Fruit fly (Drosophila melanogaster) whole organism, embryonic: ENCODE measurements around the gene Tbca.
A peak's percentile ranks its signal among the peaks of the same experiment; 100 is the strongest.

Source experiments
- Antp ChIP-seq: fragments of 200-800 bp; sonication (Bioruptor generic); optimal IDR thresholded peaks from 3 replicates; lab custom pipeline; 2016; ENCODE audit warnings: missing biosample characterization, missing genetic modification characterization
- Atf3 ChIP-seq: fragments of 200-800 bp; sonication (Bioruptor generic); optimal IDR thresholded peaks from 3 replicates; lab custom pipeline; 2016; ENCODE audit warnings: missing biosample characterization, missing genetic modification characterization
- Blimp-1 ChIP-seq: fragments of 200-800 bp; sonication (Bioruptor generic); optimal IDR thresholded peaks from 3 replicates; lab custom pipeline; 2018; ENCODE audit warnings: missing biosample characterization, missing genetic modification characterization, mild to moderate bottlenecking, moderate library complexity, missing genetic modification reagents
- CG10147 ChIP-seq: fragments of 200-800 bp; sonication (Bioruptor generic); optimal IDR thresholded peaks from 2 replicates; lab custom pipeline; 2019; ENCODE audit warnings: missing biosample characterization, mild to moderate bottlenecking, missing genetic modification characterization, moderate library complexity
- CG10979 ChIP-seq: fragments of 200-800 bp; sonication (Bioruptor generic); optimal IDR thresholded peaks from 2 replicates; lab custom pipeline; 2018; ENCODE audit warnings: missing biosample characterization, mild to moderate bottlenecking, missing genetic modification characterization, moderate library complexity
- CG11560 ChIP-seq: fragments of 200-800 bp; sonication (Bioruptor generic); IDR thresholded peaks from 3 replicates; pipeline ENCODE4 v1.3.6; 2022; ENCODE audit warnings: missing biosample characterization, missing genetic modification characterization
- CG12155 ChIP-seq: fragments of 200-800 bp; sonication (Bioruptor generic); optimal IDR thresholded peaks from 3 replicates; lab custom pipeline; 2016; ENCODE audit warnings: missing biosample characterization, missing genetic modification characterization
- CG12391 ChIP-seq: fragments of 200-800 bp; sonication (Bioruptor generic); optimal IDR thresholded peaks from 3 replicates; lab custom pipeline; 2018; ENCODE audit warnings: missing biosample characterization, mild to moderate bottlenecking, missing genetic modification characterization, moderate library complexity
- CG14014 ChIP-seq: fragments of 200-800 bp; sonication (Bioruptor generic); IDR thresholded peaks from 2 replicates; pipeline ENCODE4 v1.3.6; 2022; ENCODE audit warnings: missing biosample characterization, missing genetic modification characterization
- CG15011 ChIP-seq: fragments of 200-800 bp; sonication (Bioruptor generic); optimal IDR thresholded peaks from 3 replicates; lab custom pipeline; 2018; ENCODE audit warnings: missing biosample characterization, mild to moderate bottlenecking, missing genetic modification characterization
- CG16815 ChIP-seq: fragments of 200-800 bp; sonication (Bioruptor generic); optimal IDR thresholded peaks from 3 replicates; lab custom pipeline; 2017; ENCODE audit warnings: missing biosample characterization, mild to moderate bottlenecking, missing genetic modification characterization
- CG17361 ChIP-seq: fragments of 200-800 bp; sonication (Bioruptor generic); IDR thresholded peaks from 3 replicates; pipeline ENCODE4 v1.3.6; 2022; ENCODE audit warnings: missing biosample characterization, missing genetic modification characterization
- CG18764 ChIP-seq: fragments of 200-800 bp; sonication (Bioruptor generic); optimal IDR thresholded peaks from 3 replicates; lab custom pipeline; 2016; ENCODE audit warnings: missing biosample characterization, missing genetic modification characterization
- CG31441 ChIP-seq: fragments of 200-800 bp; sonication (Bioruptor generic); IDR thresholded peaks from 2 replicates; pipeline ENCODE4 v1.3.6; 2022; ENCODE audit warnings: missing biosample characterization, missing genetic modification characterization
- CG3407 ChIP-seq: fragments of 200-800 bp; sonication (Bioruptor generic); optimal IDR thresholded peaks from 2 replicates; lab custom pipeline; 2018; ENCODE audit warnings: missing biosample characterization, mild to moderate bottlenecking, missing genetic modification characterization
- CG6254 ChIP-seq: fragments of 200-800 bp; sonication (Bioruptor generic); optimal IDR thresholded peaks from 3 replicates; lab custom pipeline; 2017; ENCODE audit warnings: mild to moderate bottlenecking, missing biosample characterization, missing genetic modification reagents, missing genetic modification characterization
- CG7357 ChIP-seq: fragments of 200-800 bp; sonication (Bioruptor generic); IDR thresholded peaks from 3 replicates; pipeline ENCODE4 v1.3.6; 2022; ENCODE audit warnings: missing biosample characterization, missing genetic modification characterization
- CG7928 ChIP-seq: fragments of 200-800 bp; sonication (Bioruptor generic); optimal IDR thresholded peaks from 2 replicates; lab custom pipeline; 2017; ENCODE audit warnings: missing biosample characterization, mild to moderate bottlenecking, missing genetic modification characterization
- CG9932 ChIP-seq: fragments of 200-800 bp; sonication (Bioruptor generic); IDR thresholded peaks from 2 replicates; pipeline ENCODE4 v1.3.6; 2022; ENCODE audit warnings: missing biosample characterization, missing genetic modification characterization
- D19A ChIP-seq: fragments of 200-800 bp; optimal IDR thresholded peaks from 3 replicates; lab custom pipeline; 2019; ENCODE audit warnings: missing biosample characterization, mild to moderate bottlenecking, missing genetic modification characterization, moderate library complexity
- Ets65A ChIP-seq: fragments of 200-800 bp; sonication (Bioruptor generic); peaks from one replicate; lab custom pipeline; 2016; ENCODE audit warnings: missing biosample characterization, missing genetic modification characterization
- Fer2 ChIP-seq: fragments of 200-800 bp; sonication (Bioruptor generic); optimal IDR thresholded peaks from 2 replicates; lab custom pipeline; 2018; ENCODE audit warnings: missing biosample characterization, mild to moderate bottlenecking, missing genetic modification characterization, moderate library complexity
- GATAe ChIP-seq: fragments of 200-800 bp; sonication (Bioruptor generic); conservative IDR thresholded peaks from 2 replicates; pipeline ENCODE4 v1.3.6; 2022; ENCODE audit warnings: missing biosample characterization, missing genetic modification characterization
- Hr3 ChIP-seq: fragments of 200-800 bp; sonication (Bioruptor generic); optimal IDR thresholded peaks from 3 replicates; lab custom pipeline; 2016; ENCODE audit warnings: missing biosample characterization, missing genetic modification characterization
- Hsf ChIP-seq: fragments of 200-800 bp; sonication (Bioruptor generic); optimal IDR thresholded peaks from 3 replicates; lab custom pipeline; 2016; ENCODE audit warnings: missing biosample characterization, missing genetic modification characterization
- Lim3 ChIP-seq: fragments of 200-800 bp; sonication (Bioruptor generic); IDR thresholded peaks from 2 replicates; pipeline ENCODE4 v1.3.6; 2022; ENCODE audit warnings: missing biosample characterization, missing genetic modification characterization
- Rfx ChIP-seq: fragments of 200-800 bp; sonication (Bioruptor generic); IDR thresholded peaks from 2 replicates; pipeline ENCODE4 v1.3.6; 2022; ENCODE audit warnings: missing biosample characterization, missing genetic modification characterization
- Scr ChIP-seq: fragments of 200-800 bp; sonication (Bioruptor generic); IDR thresholded peaks from 2 replicates; pipeline ENCODE4 v1.3.6; 2022; ENCODE audit warnings: missing biosample characterization, missing genetic modification characterization; ENCODE audit not compliant: partially characterized antibody
- Ssrp ChIP-seq: fragments of 200-800 bp; sonication (Bioruptor generic); optimal IDR thresholded peaks from 2 replicates; lab custom pipeline; 2018; ENCODE audit warnings: missing biosample characterization, mild to moderate bottlenecking, missing genetic modification characterization, moderate library complexity
- Xbp1 ChIP-seq: fragments of 200-800 bp; sonication (Bioruptor generic); optimal IDR thresholded peaks from 3 replicates; lab custom pipeline; 2016; ENCODE audit warnings: missing biosample characterization, mild to moderate bottlenecking, missing genetic modification characterization
- ap ChIP-seq: fragments of 200-800 bp; sonication (Bioruptor generic); IDR thresholded peaks from 2 replicates; pipeline ENCODE4 v1.3.6; 2022; ENCODE audit warnings: missing biosample characterization, missing genetic modification characterization
- cg ChIP-seq: fragments of 200-800 bp; sonication (Bioruptor generic); optimal IDR thresholded peaks from 3 replicates; lab custom pipeline; 2019; ENCODE audit warnings: missing biosample characterization, mild to moderate bottlenecking, missing genetic modification characterization, moderate library complexity
- chif ChIP-seq, 2 experiments: fragments of 200-800 bp; sonication (Bioruptor generic); optimal IDR thresholded peaks; 3 replicates each; lab custom pipeline; 2016; ENCODE audit warnings: missing biosample characterization in 2 of 2, missing genetic modification characterization in 2 of 2
- dan ChIP-seq: fragments of 200-800 bp; sonication (Bioruptor generic); IDR thresholded peaks from 2 replicates; pipeline ENCODE4 v1.3.6; 2022; ENCODE audit warnings: missing biosample characterization, missing genetic modification characterization
- dmrt99B ChIP-seq: fragments of 200-800 bp; sonication (Bioruptor generic); optimal IDR thresholded peaks from 2 replicates; lab custom pipeline; 2018; ENCODE audit warnings: missing biosample characterization, mild to moderate bottlenecking, missing genetic modification characterization, moderate library complexity
- dysf ChIP-seq: fragments of 200-800 bp; sonication (Bioruptor generic); IDR thresholded peaks from 3 replicates; pipeline ENCODE4 v1.3.6; 2022; ENCODE audit warnings: missing biosample characterization, missing genetic modification characterization
- en ChIP-seq: fragments of 200-800 bp; sonication (Bioruptor generic); optimal IDR thresholded peaks from 2 replicates; lab custom pipeline; 2016; ENCODE audit warnings: missing biosample characterization, missing genetic modification characterization
- fd64A ChIP-seq: fragments of 200-800 bp; sonication (Bioruptor generic); optimal IDR thresholded peaks from 3 replicates; lab custom pipeline; 2018; ENCODE audit warnings: missing biosample characterization, mild to moderate bottlenecking, missing genetic modification characterization
- gce ChIP-seq: fragments of 200-800 bp; sonication (Bioruptor generic); IDR thresholded peaks from 3 replicates; pipeline ENCODE4 v1.3.6; 2022; ENCODE audit warnings: missing biosample characterization, missing genetic modification characterization
- grau ChIP-seq: fragments of 200-800 bp; optimal IDR thresholded peaks from 3 replicates; lab custom pipeline; 2019; ENCODE audit warnings: missing biosample characterization, mild to moderate bottlenecking, missing genetic modification characterization, moderate library complexity
- ham ChIP-seq: fragments of 200-800 bp; sonication (Bioruptor generic); IDR thresholded peaks from 2 replicates; pipeline ENCODE4 v1.3.6; 2022; ENCODE audit warnings: missing biosample characterization, missing genetic modification characterization
- lab ChIP-seq: fragments of 200-800 bp; sonication (Bioruptor generic); optimal IDR thresholded peaks from 3 replicates; lab custom pipeline; 2017; ENCODE audit warnings: missing biosample characterization, missing genetic modification characterization, mild to moderate bottlenecking, moderate library complexity, missing genetic modification reagents
- phol ChIP-seq: fragments of 200-800 bp; sonication (Bioruptor generic); optimal IDR thresholded peaks from 3 replicates; lab custom pipeline; 2018; ENCODE audit warnings: missing biosample characterization, mild to moderate bottlenecking, missing genetic modification characterization, moderate library complexity
- prd ChIP-seq, 3 experiments: fragments of >200 bp in 2 of 3; fragments of 200-800 bp in 1 of 3; sonication (Bioruptor generic) in 1 of 3; optimal IDR thresholded peaks in 2 of 3; IDR thresholded peaks in 1 of 3; 2 replicates in 2 of 3; 3 replicates in 1 of 3; pipeline versions ENCODE4 v1.3.6 to Lab custom; 2017 to 2022; ENCODE audit warnings: missing biosample characterization in 1 of 3, missing genetic modification characterization in 1 of 3
- repo ChIP-seq: fragments of 200-800 bp; sonication (Bioruptor generic); optimal IDR thresholded peaks from 2 replicates; lab custom pipeline; 2016; ENCODE audit warnings: missing biosample characterization, missing genetic modification characterization
- sens ChIP-seq: fragments of 200-800 bp; sonication (Bioruptor generic); peaks from one replicate; lab custom pipeline; 2016; ENCODE audit warnings: missing biosample characterization, missing genetic modification characterization
- sisA ChIP-seq: fragments of 200-800 bp; sonication (Bioruptor generic); IDR thresholded peaks from 2 replicates; pipeline ENCODE4 v1.3.6; 2022; ENCODE audit warnings: missing biosample characterization, missing genetic modification characterization
- sug ChIP-seq: fragments of 200-800 bp; optimal IDR thresholded peaks from 2 replicates; lab custom pipeline; 2019; ENCODE audit warnings: missing biosample characterization, mild to moderate bottlenecking, missing genetic modification characterization, moderate library complexity
- ttk ChIP-seq: fragments of 200-800 bp; sonication (Bioruptor generic); IDR thresholded peaks from 2 replicates; pipeline ENCODE4 v2.1.2; 2022; ENCODE audit warnings: missing biosample characterization, missing genetic modification characterization
- vnd ChIP-seq: fragments of 200-800 bp; sonication (Bioruptor generic); IDR thresholded peaks from 3 replicates; pipeline ENCODE4 v1.3.6; 2022; ENCODE audit warnings: missing biosample characterization, missing genetic modification characterization; ENCODE audit not compliant: partially characterized antibody
- z ChIP-seq: fragments of 200-800 bp; sonication (Bioruptor generic); IDR thresholded peaks from 3 replicates; pipeline ENCODE4 v1.3.6; 2022; ENCODE audit warnings: missing biosample characterization, missing genetic modification characterization

Gene Tbca

DNA sequence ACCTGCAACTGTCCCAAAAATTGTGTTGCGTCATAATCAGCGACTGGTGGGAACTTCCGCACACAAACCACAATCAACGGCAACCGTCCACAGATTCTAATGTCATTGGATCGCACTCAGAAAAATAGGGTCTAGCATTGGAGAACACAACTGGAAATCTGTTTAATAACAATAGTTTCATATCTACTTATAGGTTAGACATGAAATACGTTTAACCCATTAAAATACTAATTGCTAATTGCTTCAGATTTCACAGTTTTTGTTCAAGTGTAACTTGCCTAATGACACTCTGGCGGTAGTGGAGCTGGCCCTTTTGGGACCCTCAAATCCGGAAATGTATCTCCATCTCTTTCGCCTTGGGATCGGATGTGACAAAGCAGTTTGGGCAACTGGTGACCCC, 46.6 kb upstream of the Tbca start (continued):
- TF ChIP-seq Rfx (GFP tag; lab: Robert Waterston, UW) (no peak), grau (peak; percentile 18), en (GFP tag; lab: Kevin White, UChicago) (no peak), CG14014 (no peak), gce (GFP tag; lab: Robert Waterston, UW) (no peak), CG17361 (GFP tag; lab: Robert Waterston, UW) (0 out of 3 replicates have a peak, but pooled peaks have one; percentile 38), fd64A (no peak), ttk (GFP tag; lab: Robert Waterston, UW) (no peak), Scr (GFP tag; lab: Robert Waterston, UW) (no peak), phol (tag; lab: Kevin White, UChicago) (peak; percentile 6), Antp (GFP tag; lab: Kevin White, UChicago) (peak; percentile 28), CG11560 (tag; lab: Robert Waterston, UW) (no peak), CG3407 (GFP tag; lab: Kevin White, UChicago) (no peak), repo (no peak), Fer2 (tag; lab: Kevin White, UChicago) (no peak), CG6254 (GFP tag; lab: Kevin White, UChicago) (peak; percentile 6), Hsf (GFP tag; lab: Kevin White, UChicago) (peak; percentile 17), Ssrp (peak; percentile 7), lab (no peak), D19A (tag; lab: Kevin White, UChicago) (no peak), vnd (GFP tag; lab: Robert Waterston, UW) (no peak), CG12391 (tag; lab: Kevin White, UChicago) (peak; percentile 42), sisA (GFP tag; lab: Robert Waterston, UW) (peak; percentile 33; the same call in 1 of the 2 replicates), dmrt99B (tag; lab: Kevin White, UChicago) (no peak), CG9932 (GFP tag; lab: Robert Waterston, UW) (no peak), Ets65A (GFP tag; lab: Kevin White, UChicago) (peak; percentile 54), chif (GFP tag; optimal IDR thresholded peaks at IDR 0.05; lab: Kevin White, UChicago) (peak in 1 of 2 experiments; percentile 26), z (GFP tag; lab: Robert Waterston, UW) (no peak), CG10979 (tag; lab: Kevin White, UChicago) (peak; percentile 33), prd (optimal IDR thresholded peaks at IDR 0.05; lab: Kevin White, UChicago) (no peak), prd (GFP tag; IDR thresholded peaks at IDR 0.05; lab: Robert Waterston, UW) (peak; percentile 37; the same call in 1 of the 3 replicates), dan (no peak), Hr3 (GFP tag; lab: Kevin White, UChicago) (no peak), CG10147 (GFP tag; lab: Kevin White, UChicago) (no peak), ap (GFP tag; lab: Robert Waterston, UW) (no peak), Xbp1 (peak; percentile 22), sug (no peak), Lim3 (no peak), CG7357 (GFP tag; lab: Robert Waterston, UW) (peak; percentile 18; the same call in 1 of the 3 replicates), dysf (GFP tag; lab: Robert Waterston, UW) (no peak), sens (GFP tag; lab: Kevin White, UChicago) (peak; percentile 93), CG18764 (GFP tag; lab: Kevin White, UChicago) (no peak), CG7928 (no peak), CG16815 (GFP tag; lab: Kevin White, UChicago) (peak; percentile 31), CG12155 (GFP tag; lab: Kevin White, UChicago) (no peak), GATAe (GFP tag; lab: Robert Waterston, UW) (no peak), ham (GFP tag; lab: Robert Waterston, UW) (no peak), CG31441 (GFP tag; lab: Robert Waterston, UW) (peak; percentile 40; the same call in 1 of the 2 replicates), Blimp-1 (GFP tag; lab: Kevin White, UChicago) (peak; percentile 23), Atf3 (GFP tag; lab: Kevin White, UChicago) (peak; percentile 12), cg (GFP tag; lab: Kevin White, UChicago) (no peak), CG15011 (GFP tag; lab: Kevin White, UChicago) (no peak)
